Worm (Caenorhabditis elegans) whole organism, late embryonic: ENCODE results near the gene C50E3.7.

Source experiments
- C08G9.2 ChIP-seq: sonication (generic microtip); optimal IDR thresholded peaks from 2 replicates; lab custom pipeline; 2016; ENCODE audit warnings: mild to moderate bottlenecking, missing genetic modification characterization, moderate library complexity, missing compliant biosample characterization
- K09A11.1 ChIP-seq: sonication (generic microtip); optimal IDR thresholded peaks from 2 replicates; lab custom pipeline; 2017; ENCODE audit warnings: antibody characterized with exemption, mild to moderate bottlenecking, missing genetic modification characterization, missing compliant biosample characterization; ENCODE audit not compliant: insufficient read depth
- Y22D7AL.16 ChIP-seq: sonication (generic microtip); optimal IDR thresholded peaks from 2 replicates; lab custom pipeline; 2016; ENCODE audit warnings: missing genetic modification characterization, missing compliant biosample characterization
- ama-1 ChIP-seq: fragments of 150-350 bp; optimal IDR thresholded peaks from 2 replicates; lab custom pipeline; 2014
- ceh-14 ChIP-seq: sonication (generic microtip); optimal IDR thresholded peaks from 2 replicates; lab custom pipeline; 2016; ENCODE audit warnings: missing genotype, missing genetic modification characterization, missing compliant biosample characterization
- ceh-18 ChIP-seq: sonication (generic microtip); optimal IDR thresholded peaks from 2 replicates; lab custom pipeline; 2016; ENCODE audit warnings: missing genetic modification characterization, missing compliant biosample characterization
- ceh-19 ChIP-seq: fragments of 200-800 bp; sonication (Bioruptor generic); optimal IDR thresholded peaks from 2 replicates; lab custom pipeline; 2018; ENCODE audit warnings: mild to moderate bottlenecking, missing genetic modification characterization, missing compliant biosample characterization
- ceh-2 ChIP-seq: sonication (generic microtip); optimal IDR thresholded peaks from 2 replicates; lab custom pipeline; 2016; ENCODE audit warnings: missing genotype, missing genetic modification characterization, missing compliant biosample characterization
- ceh-24 ChIP-seq: sonication (generic microtip); optimal IDR thresholded peaks from 2 replicates; lab custom pipeline; 2016; ENCODE audit warnings: mild to moderate bottlenecking, missing genetic modification characterization, missing compliant biosample characterization
- ceh-45 ChIP-seq: fragments of 200-800 bp; sonication (Bioruptor generic); IDR thresholded peaks from 2 replicates; pipeline ENCODE4 v1.3.6; 2022; ENCODE audit warnings: missing genetic modification reagents, missing genetic modification characterization, missing compliant biosample characterization
- elt-2 ChIP-seq: sonication (generic microtip); optimal IDR thresholded peaks from 2 replicates; lab custom pipeline; 2016; ENCODE audit warnings: missing genetic modification reagents, missing genetic modification characterization, missing compliant biosample characterization
- eyg-1 ChIP-seq: sonication (generic microtip); optimal IDR thresholded peaks from 2 replicates; lab custom pipeline; 2016; ENCODE audit warnings: missing genotype, missing genetic modification characterization, missing compliant biosample characterization
- fkh-6 ChIP-seq: sonication (generic microtip); optimal IDR thresholded peaks from 2 replicates; lab custom pipeline; 2016; ENCODE audit warnings: missing genetic modification characterization, missing compliant biosample characterization
- hlh-13 ChIP-seq: fragments of 200-800 bp; sonication (Bioruptor generic); optimal IDR thresholded peaks from 2 replicates; lab custom pipeline; 2018; ENCODE audit warnings: mild to moderate bottlenecking, missing genetic modification characterization, missing compliant biosample characterization
- hlh-15 ChIP-seq: sonication (generic microtip); optimal IDR thresholded peaks from 2 replicates; lab custom pipeline; 2016; ENCODE audit warnings: missing genetic modification characterization, missing compliant biosample characterization
- hlh-6 ChIP-seq: sonication (generic microtip); optimal IDR thresholded peaks from 2 replicates; lab custom pipeline; 2016; ENCODE audit warnings: missing genotype, missing genetic modification characterization, missing compliant biosample characterization
- lin-11 ChIP-seq: fragments of 200-800 bp; sonication (Bioruptor generic); optimal IDR thresholded peaks from 2 replicates; lab custom pipeline; 2018; ENCODE audit warnings: mild to moderate bottlenecking, missing genetic modification characterization, missing compliant biosample characterization
- mec-3 ChIP-seq: sonication (generic microtip); optimal IDR thresholded peaks from 2 replicates; lab custom pipeline; 2016; ENCODE audit warnings: borderline replicate concordance, missing genetic modification characterization, missing compliant biosample characterization
- nfya-1 ChIP-seq: sonication (generic microtip); optimal IDR thresholded peaks from 2 replicates; lab custom pipeline; 2017; ENCODE audit warnings: missing genetic modification characterization, mild to moderate bottlenecking, missing compliant biosample characterization, antibody characterized with exemption, moderate library complexity
- nhr-11 ChIP-seq: fragments of 150-350 bp; optimal IDR thresholded peaks from 2 replicates; lab custom pipeline; 2014; ENCODE audit warnings: missing biosample characterization, missing genetic modification characterization
- nhr-232 ChIP-seq: sonication (generic microtip); optimal IDR thresholded peaks from 2 replicates; lab custom pipeline; 2016; ENCODE audit warnings: missing genetic modification characterization, missing compliant biosample characterization
- npax-4 ChIP-seq: sonication (generic microtip); optimal IDR thresholded peaks from 2 replicates; lab custom pipeline; 2016; ENCODE audit warnings: missing genetic modification characterization, missing compliant biosample characterization
- odd-2 ChIP-seq: sonication (generic microtip); optimal IDR thresholded peaks from 2 replicates; lab custom pipeline; 2017; ENCODE audit warnings: antibody characterized with exemption, mild to moderate bottlenecking, missing genetic modification characterization, missing compliant biosample characterization
- pag-3 ChIP-seq: sonication (generic microtip); optimal IDR thresholded peaks from 2 replicates; lab custom pipeline; 2016; ENCODE audit warnings: missing compliant biosample characterization, missing genetic modification characterization, borderline replicate concordance
- pax-1 ChIP-seq: fragments of 150-350 bp; optimal IDR thresholded peaks from 2 replicates; lab custom pipeline; 2014; ENCODE audit warnings: missing biosample characterization, missing genetic modification characterization
- pha-4 ChIP-seq: fragments of 150-350 bp; optimal IDR thresholded peaks from 2 replicates; lab custom pipeline; 2018; ENCODE audit warnings: missing biosample characterization, missing genetic modification reagents, missing genetic modification characterization
- pqm-1 ChIP-seq: sonication (generic microtip); optimal IDR thresholded peaks from 2 replicates; lab custom pipeline; 2016; ENCODE audit warnings: missing genetic modification characterization, missing compliant biosample characterization
- pros-1 ChIP-seq: fragments of 150-350 bp; optimal IDR thresholded peaks from 2 replicates; lab custom pipeline; 2014; ENCODE audit warnings: missing biosample characterization, missing genetic modification reagents, missing genetic modification characterization
- ref-2 ChIP-seq: sonication (generic microtip); optimal IDR thresholded peaks from 2 replicates; lab custom pipeline; 2016; ENCODE audit warnings: missing genetic modification characterization, missing compliant biosample characterization
- sdc-2 ChIP-seq: sonication (generic microtip); optimal IDR thresholded peaks from 2 replicates; lab custom pipeline; 2016; ENCODE audit warnings: missing genotype, missing genetic modification characterization, missing compliant biosample characterization
- sox-2 ChIP-seq: fragments of 200-800 bp; sonication (Bioruptor generic); IDR thresholded peaks from 2 replicates; pipeline ENCODE4 v1.3.6; 2022; ENCODE audit warnings: missing genetic modification reagents, missing genetic modification characterization, missing compliant biosample characterization
- sox-4 ChIP-seq: sonication (generic microtip); optimal IDR thresholded peaks from 2 replicates; lab custom pipeline; 2017; ENCODE audit warnings: mild to moderate bottlenecking, missing genetic modification characterization, inconsistent platforms, missing compliant biosample characterization
- syd-9 ChIP-seq: sonication (generic microtip); optimal IDR thresholded peaks from 2 replicates; lab custom pipeline; 2016; ENCODE audit warnings: mild to moderate bottlenecking, missing genetic modification characterization, moderate library complexity, missing compliant biosample characterization
- ttx-3 ChIP-seq: sonication (generic microtip); optimal IDR thresholded peaks from 2 replicates; lab custom pipeline; 2016; ENCODE audit warnings: missing genetic modification reagents, missing genetic modification characterization, missing compliant biosample characterization
- unc-86 ChIP-seq: sonication (generic microtip); optimal IDR thresholded peaks from 2 replicates; lab custom pipeline; 2016; ENCODE audit warnings: missing genetic modification characterization, missing compliant biosample characterization
- ztf-16 ChIP-seq: sonication (generic microtip); optimal IDR thresholded peaks from 2 replicates; lab custom pipeline; 2017; ENCODE audit warnings: missing genetic modification characterization, missing compliant biosample characterization

Gene C50E3.7

ce11 chrV:7598269-7598668 is at the start of gene C50E3.7:
C50E3.7 (minus strand) TSS chrV:7598369.
- TF ChIP-seq npax-4 (no peak), ceh-19 (GFP tag; lab: Kevin White, UChicago) (no peak), hlh-13 (GFP tag; lab: Kevin White, UChicago) (no peak), syd-9 (tag; lab: Kevin White, UChicago) (no peak), ceh-2 (no peak), ttx-3 (tag; lab: Kevin White, UChicago) (no peak), sox-2 (GFP tag; lab: Robert Waterston, UW) (no peak), hlh-15 (tag; lab: Kevin White, UChicago) (no peak), hlh-6 (tag; lab: Kevin White, UChicago) (no peak), pag-3 (no peak), ceh-24 (tag; lab: Kevin White, UChicago) (no peak), nhr-11 (tag; lab: Kevin White, UChicago) (no peak), pha-4 (tag; lab: Kevin White, UChicago) (no peak), elt-2 (tag; lab: Kevin White, UChicago) (no peak), ama-1 (no peak), C08G9.2 (tag; lab: Kevin White, UChicago) (no peak), ztf-16 (tag; lab: Kevin White, UChicago) (no peak), ceh-14 (tag; lab: Kevin White, UChicago) (no peak), fkh-6 (tag; lab: Kevin White, UChicago) (no peak), nhr-232 (tag; lab: Kevin White, UChicago) (no peak)

- no peak for TF ChIP-seq ceh-18 (tag; lab: Kevin White, UChicago)
- peak; percentile 95 for TF ChIP-seq sdc-2 (tag; lab: Kevin White, UChicago)
Observed at ce11 chrV:7647147-7647546, 49.0 kb upstream of the C50E3.7 start.

- TF ChIP-seq nfya-1 (no peak), sox-4 (tag; lab: Kevin White, UChicago) (no peak), sox-2 (GFP tag; lab: Robert Waterston, UW) (no peak), ttx-3 (tag; lab: Kevin White, UChicago) (no peak), ceh-24 (tag; lab: Kevin White, UChicago) (no peak), Y22D7AL.16 (tag; lab: Kevin White, UChicago) (no peak)
Observed at ce11 chrV:7645454-7645853, 47.3 kb upstream of the C50E3.7 start, which contains the start of gene str-47. str-47 (plus strand) TSS chrV:7645754.

ce11 chrV:7643416-7643815 is 45.2 kb upstream of the C50E3.7 start, which contains the start of gene F07C4.11:
F07C4.11 (minus strand) TSS chrV:7643516.
- no peak for TF ChIP-seq mec-3
- TF ChIP-seq unc-86 (tag; lab: Kevin White, UChicago) = no peak
- TF ChIP-seq ref-2 (tag; lab: Kevin White, UChicago) = no peak
- no peak for TF ChIP-seq elt-2 (tag; lab: Kevin White, UChicago)
- no peak for TF ChIP-seq ama-1
- TF ChIP-seq K09A11.1 (tag; lab: Kevin White, UChicago) = no peak
- TF ChIP-seq lin-11 (tag; lab: Kevin White, UChicago) = no peak
- TF ChIP-seq eyg-1 = no peak
- TF ChIP-seq ceh-45 (GFP tag; lab: Robert Waterston, UW) = no peak
- no peak for TF ChIP-seq pros-1 (tag; lab: Kevin White, UChicago)
- no peak for TF ChIP-seq pax-1 (tag; lab: Kevin White, UChicago)
- TF ChIP-seq ceh-18 (tag; lab: Kevin White, UChicago) = no peak
- no peak for TF ChIP-seq pqm-1
- no peak for TF ChIP-seq odd-2 (tag; lab: Kevin White, UChicago)
- TF ChIP-seq pag-3 = no peak
- TF ChIP-seq, all 69 proteins: peak for 0
